Fruit fly (Drosophila melanogaster): Measurements from ENCODE around the gene CG43407.

Gene CG43407

DNA sequence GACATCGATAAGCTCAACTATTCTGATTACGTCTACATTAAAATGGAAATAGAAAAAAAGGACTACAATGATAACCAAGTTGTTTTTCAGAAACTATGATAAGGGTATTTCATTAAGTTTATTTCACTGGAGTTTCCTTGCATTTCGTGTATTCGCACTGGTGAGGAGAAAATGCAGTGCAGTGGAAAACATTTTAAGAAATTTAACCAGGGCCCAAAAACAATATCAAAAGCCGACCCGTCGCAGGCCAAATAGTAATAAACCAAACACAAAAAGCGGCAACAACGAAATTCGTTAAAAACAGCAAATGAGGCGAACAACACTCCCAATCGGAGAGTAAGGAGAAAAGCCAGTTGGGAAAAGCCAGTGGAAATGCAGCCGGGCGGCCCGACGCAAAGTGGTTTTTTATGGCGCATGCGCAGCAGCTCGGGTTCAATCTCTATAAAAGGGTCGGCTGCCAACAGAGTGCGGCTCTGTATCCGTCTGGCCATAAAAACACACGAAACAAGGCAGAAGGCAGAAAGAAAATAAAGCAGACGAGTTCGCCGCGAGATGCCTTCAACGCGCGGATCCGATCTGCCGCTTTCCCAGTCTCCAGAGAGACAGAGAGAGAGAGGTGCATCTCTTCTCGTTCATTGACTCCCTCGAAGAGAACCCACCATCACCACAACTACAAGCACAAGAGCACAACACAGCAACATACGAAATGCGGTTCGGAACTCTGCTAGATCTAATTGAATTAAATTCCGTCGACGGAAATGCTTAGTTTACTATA is 27.9 kb upstream of the CG43407 start:
- TF ChIP-seq CG17801 (GFP tag; optimal IDR thresholded peaks at IDR 0.05; ENCODE audit: partially characterized antibody) = no peak

DNA sequence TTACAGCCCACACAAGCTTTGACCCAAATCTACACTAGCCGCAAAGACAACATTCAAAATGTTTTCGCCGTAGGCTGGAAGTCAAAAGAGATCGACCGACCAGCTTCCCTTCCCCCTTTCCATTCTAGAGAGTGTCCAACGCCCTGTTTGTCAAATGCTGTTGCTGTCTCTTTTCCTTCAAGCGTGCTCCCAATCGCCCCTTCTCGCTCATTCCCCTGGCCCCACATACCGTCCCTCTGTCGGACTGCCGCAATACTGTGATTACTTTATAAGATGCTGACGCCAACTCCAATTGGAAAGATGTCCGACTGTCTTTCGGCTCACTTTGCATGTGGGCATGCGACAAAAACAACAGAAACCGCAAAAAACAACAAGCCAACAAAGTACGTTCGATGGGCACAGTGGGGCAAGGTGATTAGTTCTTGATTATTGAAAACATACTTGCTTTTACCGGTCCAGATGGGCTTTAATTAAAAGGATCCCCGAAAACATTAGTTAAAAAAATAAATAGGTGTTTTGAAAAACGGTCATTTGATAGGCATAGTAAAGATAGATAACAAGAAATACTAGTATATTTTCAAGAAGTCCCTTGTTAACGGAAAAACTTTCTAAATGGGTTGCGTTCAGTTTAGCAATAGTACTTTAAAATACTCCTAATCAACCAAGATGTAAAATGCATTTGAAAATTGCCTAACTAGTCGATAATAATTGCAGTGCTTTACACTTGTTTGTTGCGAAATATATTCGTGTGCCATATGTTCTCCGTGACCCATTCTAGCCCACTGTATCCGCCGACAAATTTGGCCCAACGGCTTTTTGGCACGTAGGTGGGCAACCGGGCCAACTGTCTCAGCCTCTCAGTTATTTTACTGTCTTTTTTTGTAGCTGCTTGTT is 26.9 kb upstream of the CG43407 start:
- TF ChIP-seq CG17801 (GFP tag; optimal IDR thresholded peaks at IDR 0.05; ENCODE audit: partially characterized antibody) = peak; percentile 14

- TF ChIP-seq CG17801 (GFP tag; optimal IDR thresholded peaks at IDR 0.05; ENCODE audit: partially characterized antibody) = no peak
These were observed 25.9 kb upstream of the CG43407 start for dm6 chr3L:19079067-19079466.

DNA sequence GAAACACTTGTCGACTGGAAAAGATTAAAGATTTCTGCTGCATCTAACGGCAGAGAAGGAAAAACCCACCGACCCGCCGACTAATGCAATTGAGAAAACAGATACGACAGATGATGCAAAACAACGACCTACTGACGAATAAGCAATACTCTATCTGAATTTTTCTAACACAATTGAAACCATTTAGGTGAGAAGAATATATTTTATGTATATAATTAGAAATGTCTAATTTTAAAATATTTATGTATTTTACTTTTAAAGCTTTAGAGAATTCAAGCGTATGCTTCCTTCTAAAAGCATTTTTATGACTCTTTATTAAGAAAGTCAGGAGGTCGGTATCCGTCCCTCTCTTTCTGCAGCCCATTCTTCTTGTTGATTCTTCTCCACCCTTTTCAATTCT is 25.3 kb upstream of the CG43407 start:
- no peak for TF ChIP-seq CG17801 (GFP tag; optimal IDR thresholded peaks at IDR 0.05; ENCODE audit: partially characterized antibody)

DNA sequence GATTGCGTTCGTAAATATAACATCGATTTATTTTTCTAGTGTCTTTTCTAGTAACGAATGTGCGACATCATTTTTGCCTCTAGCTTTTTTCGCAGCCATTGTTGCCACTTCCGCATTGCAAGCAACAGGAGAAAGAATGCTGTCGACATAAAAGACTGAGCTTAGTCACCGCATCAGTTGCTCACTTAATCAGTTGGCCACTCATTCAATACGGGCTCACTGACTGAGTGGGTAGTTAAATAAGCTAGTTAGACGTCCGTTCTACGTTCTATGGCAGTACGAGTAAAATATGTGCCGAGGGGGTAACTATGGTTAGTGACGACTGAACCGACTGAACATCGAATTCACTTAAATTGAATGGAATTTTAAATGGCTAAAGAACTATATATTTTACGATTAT is 22.8 kb upstream of the CG43407 start:
- no peak for TF ChIP-seq CG17801 (GFP tag; optimal IDR thresholded peaks at IDR 0.05; ENCODE audit: partially characterized antibody)

DNA sequence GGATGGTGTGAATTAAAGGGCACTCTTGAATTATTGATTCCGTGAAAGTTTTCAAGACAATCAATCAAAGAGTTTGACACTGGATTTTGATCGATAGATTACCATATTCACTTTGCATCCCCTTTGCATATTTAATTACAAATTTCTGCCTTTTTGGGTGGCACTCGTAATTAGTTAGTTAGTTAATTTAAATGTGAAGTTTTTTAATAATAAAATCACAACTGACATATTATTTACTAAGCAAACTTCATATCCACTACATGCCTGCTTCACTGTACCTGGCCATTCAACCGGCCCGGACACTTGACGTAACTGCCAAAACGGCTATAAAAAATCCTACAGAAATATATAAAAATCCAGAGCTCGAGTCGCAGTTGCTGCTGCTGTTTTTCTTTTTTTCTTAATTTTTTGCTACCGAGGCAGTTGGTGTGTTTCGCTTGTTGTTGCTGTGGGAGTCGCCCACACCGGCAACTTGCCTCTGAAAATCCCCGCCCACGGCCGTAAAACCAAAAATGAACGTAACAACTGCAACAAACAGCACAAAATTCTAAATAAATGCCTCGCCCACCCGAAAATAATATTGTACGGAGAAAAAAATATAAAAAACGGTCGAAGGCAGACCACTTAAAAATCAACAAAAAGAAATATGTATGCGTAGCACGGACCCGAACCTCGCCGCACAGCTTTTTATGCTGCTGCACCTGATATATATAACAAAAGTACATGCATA is 21.6 kb upstream of the CG43407 start:
- TF ChIP-seq CG17801 (GFP tag; optimal IDR thresholded peaks at IDR 0.05; ENCODE audit: partially characterized antibody) = no peak

- TF ChIP-seq CG17801 (GFP tag; optimal IDR thresholded peaks at IDR 0.05; ENCODE audit: partially characterized antibody) = no peak
These were observed 20.7 kb upstream of the CG43407 start for dm6 chr3L:19073909-19074239.

DNA sequence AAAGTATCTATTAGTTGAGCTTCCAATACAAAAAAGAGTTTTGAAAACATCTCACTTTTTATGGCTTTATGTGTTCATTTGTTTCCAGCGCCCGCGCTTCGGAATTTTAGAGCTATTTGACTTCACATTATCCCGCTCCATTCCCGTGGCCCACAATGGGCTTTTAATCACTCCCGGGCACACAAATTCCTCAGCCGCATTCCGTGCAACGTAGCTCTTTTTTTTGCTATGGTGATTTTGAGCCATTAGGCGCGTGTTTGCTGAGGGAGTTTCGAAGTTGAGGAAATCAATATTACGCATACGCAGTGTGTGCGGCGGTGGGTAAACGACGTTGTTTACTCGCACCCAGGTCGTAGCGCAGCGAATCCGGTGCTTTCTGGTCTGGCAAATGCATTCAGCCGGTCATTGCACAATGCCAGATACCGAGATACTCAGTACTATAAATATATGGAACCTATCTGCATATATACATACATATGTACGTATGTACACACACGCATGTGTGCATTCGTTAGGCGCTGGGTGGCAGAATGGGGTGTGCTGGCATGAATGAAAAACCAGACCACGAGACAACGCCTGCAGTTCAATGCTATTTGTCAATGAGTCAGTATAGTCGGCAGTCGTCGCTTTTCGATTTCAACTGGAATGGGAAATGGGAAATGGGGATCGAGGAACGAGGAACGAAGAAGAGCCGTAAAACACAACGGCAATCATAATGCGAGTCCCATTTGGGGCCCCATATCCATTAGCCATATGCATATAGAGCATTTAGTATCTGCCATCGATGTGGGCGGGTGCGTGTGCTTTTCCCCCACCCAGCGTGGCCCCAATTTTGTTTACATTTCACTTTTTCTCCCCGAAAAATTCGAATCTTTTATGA is 20.1 kb upstream of the CG43407 start:
- no peak for TF ChIP-seq CG17801 (GFP tag; optimal IDR thresholded peaks at IDR 0.05; ENCODE audit: partially characterized antibody)

- TF ChIP-seq CG17801 (GFP tag; optimal IDR thresholded peaks at IDR 0.05; ENCODE audit: partially characterized antibody) = peak; percentile 71
These were observed 19.0 kb upstream of the CG43407 start for dm6 chr3L:19072177-19072603.

dm6 chr3L:19071173-19071844 is 18.1 kb upstream of the CG43407 start:
- no peak for TF ChIP-seq CG17801 (GFP tag; optimal IDR thresholded peaks at IDR 0.05; ENCODE audit: partially characterized antibody)

dm6 chr3L:19063410-19063752 is 10.2 kb upstream of the CG43407 start:
- TF ChIP-seq CG17801 (GFP tag; optimal IDR thresholded peaks at IDR 0.05; ENCODE audit: partially characterized antibody) = no peak

dm6 chr3L:19062472-19063409 is 9.6 kb upstream of the CG43407 start, which contains the start of the genes Ugt316A1 and Sfxn2:
TSS of gene Ugt316A1 (minus strand) at chr3L:19062816.
TSS of gene Sfxn2 (plus strand) at chr3L:19063165.
- TF ChIP-seq CG17801 (GFP tag; optimal IDR thresholded peaks at IDR 0.05; ENCODE audit: partially characterized antibody) = peak; percentile 42

- TF ChIP-seq CG17801 (GFP tag; optimal IDR thresholded peaks at IDR 0.05; ENCODE audit: partially characterized antibody) = no peak
These were observed 5.6 kb upstream of the CG43407 start for dm6 chr3L:19058824-19059223.
